Worm (Caenorhabditis elegans) whole organism, L4 larva: ENCODE results near the gene fkh-5.

Experiments
- ama-1 ChIP-seq: fragments of 150-350 bp; optimal IDR thresholded peaks from 2 replicates; lab custom pipeline; 2014; ENCODE audit warnings: inconsistent platforms, mixed read lengths
- dmd-6 ChIP-seq: fragments of 200-800 bp; sonication (Bioruptor generic); IDR thresholded peaks from 2 replicates; pipeline ENCODE4 v1.3.6; 2022; ENCODE audit warnings: missing genetic modification reagents, missing genetic modification characterization, missing compliant biosample characterization
- fos-1 ChIP-seq: fragments of 150-350 bp; optimal IDR thresholded peaks from 2 replicates; lab custom pipeline; 2014; ENCODE audit warnings: missing biosample characterization, missing genetic modification characterization
- hif-1 ChIP-seq, 2 experiments: sonication (generic microtip); optimal IDR thresholded peaks; 2 replicates each; lab custom pipeline; 2016 to 2017; ENCODE audit warnings: missing compliant biosample characterization in 2 of 2, missing genetic modification characterization in 2 of 2, missing genetic modification reagents in 2 of 2, missing genotype in 2 of 2, mild to moderate bottlenecking in 1 of 2
- hmg-1.1 ChIP-seq: fragments of 200-800 bp; sonication (Bioruptor generic); IDR thresholded peaks from 2 replicates; pipeline ENCODE4 v1.3.6; 2022; ENCODE audit warnings: missing genetic modification reagents, missing genetic modification characterization, missing compliant biosample characterization
- mdl-1 ChIP-seq, 2 experiments: fragments of 150-350 bp in 1 of 2; sonication (generic microtip) in 1 of 2; optimal IDR thresholded peaks; 2 replicates each; lab custom pipeline; 2014 to 2017; ENCODE audit warnings: missing biosample characterization in 2 of 2, missing genetic modification characterization in 2 of 2
- mep-1 ChIP-seq: fragments of 150-350 bp; sonication (generic microtip); optimal IDR thresholded peaks from 3 replicates; lab custom pipeline; 2014; ENCODE audit warnings: missing biosample characterization, missing genetic modification characterization
- nhr-76 ChIP-seq: fragments of 150-350 bp; optimal IDR thresholded peaks from 2 replicates; lab custom pipeline; 2014; ENCODE audit warnings: missing biosample characterization, missing genetic modification characterization
- pqm-1 ChIP-seq: sonication (generic microtip); optimal IDR thresholded peaks from 2 replicates; lab custom pipeline; 2017; ENCODE audit warnings: missing biosample characterization, missing genetic modification characterization
- saeg-2 ChIP-seq: fragments of 200-800 bp; sonication (Bioruptor generic); IDR thresholded peaks from 2 replicates; pipeline ENCODE4 v1.3.6; 2022; ENCODE audit warnings: missing genetic modification reagents, missing genetic modification characterization, missing compliant biosample characterization
- snpc-1.2 ChIP-seq: fragments of 200-800 bp; sonication (Bioruptor generic); IDR thresholded peaks from 2 replicates; pipeline ENCODE4 v1.3.6; 2022; ENCODE audit warnings: missing genetic modification reagents, missing genetic modification characterization, missing compliant biosample characterization
- zag-1 ChIP-seq: fragments of 150-350 bp; optimal IDR thresholded peaks from 2 replicates; lab custom pipeline; 2014; ENCODE audit warnings: missing biosample characterization, missing genetic modification characterization

- TF ChIP-seq pqm-1 (tag; lab: Kevin White, UChicago), result no peak
- TF ChIP-seq dmd-6 (GFP tag; lab: Robert Waterston, UW), result no peak
- no peak for TF ChIP-seq zag-1 (tag; lab: Kevin White, UChicago)
- TF ChIP-seq ama-1 (lab: Kevin White, UChicago), result no peak
- TF ChIP-seq snpc-1.2 (GFP tag; lab: Robert Waterston, UW), result no peak
- TF ChIP-seq mep-1 (tag; lab: Kevin White, UChicago), result no peak
- TF ChIP-seq nhr-76 (tag; lab: Kevin White, UChicago), result no peak
- TF ChIP-seq hif-1 (tag; optimal IDR thresholded peaks at IDR 0.05; lab: Kevin White, UChicago), result no peak
- TF ChIP-seq hmg-1.1 (GFP tag; lab: Robert Waterston, UW), result no peak
- no peak for TF ChIP-seq mdl-1 (tag; optimal IDR thresholded peaks at IDR 0.05; lab: Kevin White, UChicago)
- no peak for TF ChIP-seq fos-1 (tag; lab: Kevin White, UChicago)
- no peak for TF ChIP-seq saeg-2 (GFP tag; lab: Robert Waterston, UW)
Observed at ce11 chrIII:4868643-4869042, 24.2 kb downstream of the fkh-5 start, which contains the start of the genes msd-4 and C35D10.3.
